Worm (Caenorhabditis elegans) whole organism, L4 larva: ENCODE results near the gene thn-2.
A peak's percentile ranks its signal among the peaks of the same experiment; 100 is the strongest.

ENCODE experiments used
- F44E2.7 ChIP-seq: fragments of 200-800 bp; sonication (Bioruptor generic); IDR thresholded peaks from 2 replicates; pipeline ENCODE4 v2.1.2; 2022; ENCODE audit warnings: missing genetic modification characterization, missing compliant biosample characterization
- F49E8.2 ChIP-seq: sonication (generic microtip); optimal IDR thresholded peaks from 2 replicates; lab custom pipeline; 2016; ENCODE audit warnings: missing compliant biosample characterization, mild to moderate bottlenecking, missing genetic modification characterization, borderline replicate concordance
- T20F7.1 ChIP-seq: fragments of 200-800 bp; sonication (Bioruptor generic); optimal IDR thresholded peaks from 2 replicates; lab custom pipeline; 2018; ENCODE audit warnings: mild to moderate bottlenecking, missing genetic modification characterization, missing compliant biosample characterization
- Y48G9A.11 ChIP-seq: fragments of 200-800 bp; sonication (Bioruptor generic); IDR thresholded peaks from 2 replicates; pipeline ENCODE4 v1.3.6; 2022; ENCODE audit warnings: missing genetic modification reagents, missing genetic modification characterization, missing compliant biosample characterization
- Y5F2A.4 ChIP-seq: fragments of 200-800 bp; sonication (Bioruptor generic); optimal IDR thresholded peaks from 2 replicates; lab custom pipeline; 2018; ENCODE audit warnings: mild to moderate bottlenecking, missing genetic modification characterization, missing compliant biosample characterization
- ama-1 ChIP-seq: fragments of 150-350 bp; optimal IDR thresholded peaks from 2 replicates; lab custom pipeline; 2014; ENCODE audit warnings: inconsistent platforms, mixed read lengths
- arid-1 ChIP-seq: fragments of 200-800 bp; sonication (Bioruptor generic); conservative IDR thresholded peaks from 2 replicates; pipeline ENCODE4 v1.3.6; 2022; ENCODE audit warnings: missing genetic modification reagents, missing genetic modification characterization, missing compliant biosample characterization
- ceh-32 ChIP-seq: sonication (generic microtip); optimal IDR thresholded peaks from 2 replicates; lab custom pipeline; 2016; ENCODE audit warnings: mild to moderate bottlenecking, missing genetic modification characterization, missing compliant biosample characterization; ENCODE audit not compliant: poor library complexity
- ceh-82 ChIP-seq: sonication (generic microtip); optimal IDR thresholded peaks from 2 replicates; lab custom pipeline; 2017; ENCODE audit warnings: missing biosample characterization, missing genetic modification characterization
- ces-1 ChIP-seq: fragments of 150-350 bp; sonication (generic microtip); optimal IDR thresholded peaks from 4 replicates; lab custom pipeline; 2014; ENCODE audit warnings: missing biosample characterization, missing genetic modification reagents, missing genetic modification characterization
- ctbp-1 ChIP-seq: fragments of 200-800 bp; sonication (Bioruptor generic); IDR thresholded peaks from 2 replicates; pipeline ENCODE4 v1.3.6; 2022; ENCODE audit warnings: missing genetic modification reagents, missing genetic modification characterization, missing compliant biosample characterization
- daf-19 ChIP-seq: fragments of 200-800 bp; sonication (Bioruptor generic); conservative IDR thresholded peaks from 2 replicates; pipeline ENCODE4 v1.3.6; 2022; ENCODE audit warnings: missing genetic modification characterization, missing compliant biosample characterization
- dmd-8 ChIP-seq: fragments of 200-800 bp; sonication (Bioruptor generic); IDR thresholded peaks from 2 replicates; pipeline ENCODE4 v1.3.6; 2022; ENCODE audit warnings: missing genetic modification characterization, missing compliant biosample characterization
- dpl-1 ChIP-seq: fragments of 150-350 bp; optimal IDR thresholded peaks from 2 replicates; lab custom pipeline; 2014; ENCODE audit warnings: missing biosample characterization, missing genetic modification reagents, missing genetic modification characterization
- duxl-1 ChIP-seq: sonication (generic microtip); optimal IDR thresholded peaks from 2 replicates; lab custom pipeline; 2016; ENCODE audit warnings: mild to moderate bottlenecking, missing genetic modification characterization, moderate library complexity, missing compliant biosample characterization; ENCODE audit not compliant: poor library complexity
- dve-1 ChIP-seq: sonication (generic microtip); optimal IDR thresholded peaks from 2 replicates; lab custom pipeline; 2017; ENCODE audit warnings: antibody characterized with exemption, mild to moderate bottlenecking, missing genetic modification characterization, missing compliant biosample characterization; ENCODE audit not compliant: insufficient read depth
- egl-27 ChIP-seq: sonication (generic microtip); optimal IDR thresholded peaks from 3 replicates; lab custom pipeline; 2017; ENCODE audit warnings: missing biosample characterization, missing genetic modification reagents, missing genetic modification characterization
- fkh-10 ChIP-seq: fragments of 150-350 bp; optimal IDR thresholded peaks from 2 replicates; lab custom pipeline; 2014; ENCODE audit warnings: missing biosample characterization, missing genetic modification reagents, missing genetic modification characterization
- hmg-1.1 ChIP-seq: fragments of 200-800 bp; sonication (Bioruptor generic); IDR thresholded peaks from 2 replicates; pipeline ENCODE4 v1.3.6; 2022; ENCODE audit warnings: missing genetic modification reagents, missing genetic modification characterization, missing compliant biosample characterization
- jun-1 ChIP-seq: fragments of 150-350 bp; optimal IDR thresholded peaks from 2 replicates; lab custom pipeline; 2014; ENCODE audit warnings: missing biosample characterization, missing genetic modification reagents, missing genetic modification characterization
- lin-1 ChIP-seq: fragments of 200-800 bp; sonication (Bioruptor generic); IDR thresholded peaks from 2 replicates; pipeline ENCODE4 v1.3.6; 2022; ENCODE audit warnings: missing genetic modification reagents, missing genetic modification characterization, missing compliant biosample characterization
- lin-13 ChIP-seq: fragments of 150-350 bp; optimal IDR thresholded peaks from 2 replicates; lab custom pipeline; 2014; ENCODE audit warnings: missing biosample characterization, missing genetic modification reagents, missing genetic modification characterization
- lin-15B ChIP-seq: fragments of 150-350 bp; sonication (generic microtip); optimal IDR thresholded peaks from 3 replicates; lab custom pipeline; 2014; ENCODE audit warnings: missing biosample characterization, missing genetic modification characterization
- lin-29 ChIP-seq: fragments of 200-800 bp; sonication (Bioruptor generic); IDR thresholded peaks from 2 replicates; pipeline ENCODE4 v1.3.6; 2022; ENCODE audit warnings: missing genetic modification reagents, missing genetic modification characterization, missing compliant biosample characterization
- lin-38 ChIP-seq: fragments of 200-800 bp; sonication (Bioruptor generic); IDR thresholded peaks from 2 replicates; pipeline ENCODE4 v1.3.6; 2022; ENCODE audit warnings: missing genetic modification reagents, missing genetic modification characterization, missing compliant biosample characterization
- lin-39 ChIP-seq: fragments of 150-350 bp; optimal IDR thresholded peaks from 2 replicates; lab custom pipeline; 2014; ENCODE audit warnings: missing biosample characterization, missing genetic modification reagents, missing genetic modification characterization
- lir-3 ChIP-seq: sonication (generic microtip); optimal IDR thresholded peaks from 2 replicates; lab custom pipeline; 2016; ENCODE audit warnings: mild to moderate bottlenecking, missing genetic modification characterization, missing compliant biosample characterization
- madf-5 ChIP-seq, 2 experiments: fragments of 200-800 bp; sonication (Bioruptor generic); IDR thresholded peaks; 2 replicates each; pipeline ENCODE4 v1.3.6; 2022; ENCODE audit warnings: missing compliant biosample characterization in 2 of 2, missing genetic modification characterization in 2 of 2
- madf-9 ChIP-seq: fragments of 200-800 bp; sonication (Bioruptor generic); conservative IDR thresholded peaks from 2 replicates; pipeline ENCODE4 v1.3.6; 2022; ENCODE audit warnings: missing genetic modification reagents, missing genetic modification characterization, missing compliant biosample characterization
- mxl-3 ChIP-seq: fragments of 200-800 bp; sonication (Bioruptor generic); optimal IDR thresholded peaks from 2 replicates; lab custom pipeline; 2018; ENCODE audit warnings: mild to moderate bottlenecking, missing genetic modification characterization, missing compliant biosample characterization
- nhr-10 ChIP-seq: fragments of 150-350 bp; optimal IDR thresholded peaks from 2 replicates; lab custom pipeline; 2014; ENCODE audit warnings: missing biosample characterization, missing genetic modification characterization
- nhr-102 ChIP-seq: sonication (generic microtip); optimal IDR thresholded peaks from 2 replicates; lab custom pipeline; 2016; ENCODE audit warnings: mild to moderate bottlenecking, missing genetic modification characterization, moderate library complexity, missing compliant biosample characterization
- nhr-28 ChIP-seq: fragments of 150-350 bp; optimal IDR thresholded peaks from 2 replicates; lab custom pipeline; 2014; ENCODE audit warnings: missing biosample characterization, missing genetic modification characterization
- nhr-6 ChIP-seq: fragments of 150-350 bp; optimal IDR thresholded peaks from 2 replicates; lab custom pipeline; 2014; ENCODE audit warnings: missing biosample characterization, missing genetic modification characterization
- nhr-76 ChIP-seq: fragments of 150-350 bp; optimal IDR thresholded peaks from 2 replicates; lab custom pipeline; 2014; ENCODE audit warnings: missing biosample characterization, missing genetic modification characterization
- saeg-2 ChIP-seq: fragments of 200-800 bp; sonication (Bioruptor generic); IDR thresholded peaks from 2 replicates; pipeline ENCODE4 v1.3.6; 2022; ENCODE audit warnings: missing genetic modification reagents, missing genetic modification characterization, missing compliant biosample characterization
- set-16 ChIP-seq: fragments of 200-800 bp; sonication (Bioruptor generic); IDR thresholded peaks from 2 replicates; pipeline ENCODE4 v1.3.6; 2022; ENCODE audit warnings: missing genetic modification reagents, missing genetic modification characterization, missing compliant biosample characterization
- skn-1 ChIP-seq: fragments of 150-350 bp; optimal IDR thresholded peaks from 2 replicates; lab custom pipeline; 2014; ENCODE audit warnings: missing biosample characterization, missing genetic modification characterization
- snpc-1.2 ChIP-seq: fragments of 200-800 bp; sonication (Bioruptor generic); IDR thresholded peaks from 2 replicates; pipeline ENCODE4 v1.3.6; 2022; ENCODE audit warnings: missing genetic modification reagents, missing genetic modification characterization, missing compliant biosample characterization
- snpc-4 ChIP-seq: fragments of 150-350 bp; optimal IDR thresholded peaks from 2 replicates; lab custom pipeline; 2014; ENCODE audit warnings: missing biosample characterization, missing genetic modification characterization
- spr-1 ChIP-seq: sonication (generic microtip); optimal IDR thresholded peaks from 2 replicates; lab custom pipeline; 2016; ENCODE audit warnings: mild to moderate bottlenecking, missing genetic modification characterization, missing compliant biosample characterization
- tra-1 ChIP-seq: fragments of 200-800 bp; sonication (Bioruptor generic); IDR thresholded peaks from 2 replicates; pipeline ENCODE4 v1.3.6; 2022; ENCODE audit warnings: missing genetic modification reagents, missing genetic modification characterization, missing compliant biosample characterization
- unc-62 ChIP-seq, 3 experiments: fragments of 150-350 bp in 1 of 3; sonication (generic microtip); optimal IDR thresholded peaks in 2 of 3; peaks in 1 of 3; 1 replicate in 1 of 3; 2 replicates in 2 of 3; lab custom pipeline; 2014 to 2017; ENCODE audit warnings: missing biosample characterization in 3 of 3, missing genetic modification characterization in 3 of 3, missing genetic modification reagents in 3 of 3, missing genotype in 1 of 3
- zip-11 ChIP-seq: fragments of 200-800 bp; sonication (Bioruptor generic); IDR thresholded peaks from 2 replicates; pipeline ENCODE4 v1.3.6; 2022; ENCODE audit warnings: missing genetic modification characterization, missing compliant biosample characterization

Gene thn-2

DNA sequence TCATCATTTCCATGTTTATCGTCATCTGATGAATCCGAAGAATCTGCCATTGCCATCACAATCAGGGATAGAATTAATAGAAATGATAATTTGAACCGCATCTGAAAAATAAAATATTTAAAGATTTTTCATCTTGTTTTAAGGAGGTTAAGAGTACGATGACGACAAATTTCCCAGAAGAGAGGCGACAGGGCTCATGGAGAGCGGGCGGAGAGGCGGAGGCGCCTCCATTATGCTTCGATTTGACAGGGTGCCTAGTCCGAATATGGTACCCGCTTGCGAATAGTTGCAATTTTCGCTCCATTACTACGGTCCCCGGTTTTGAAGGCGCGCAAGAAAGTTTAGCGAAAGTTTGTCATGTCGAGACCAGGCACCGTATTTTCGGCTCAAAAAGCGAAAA, 2.1 kb downstream of the thn-2 start, which contains the start of gene F28D1.6:
TSS of gene F28D1.6 (minus strand) at position 101 of the 400 bp plus-strand sequence.
- TF ChIP-seq snpc-4 (tag; lab: Kevin White, UChicago) (no peak), nhr-28 (tag; lab: Kevin White, UChicago) (no peak), ceh-82 (no peak), madf-9 (GFP tag; lab: Robert Waterston, UW) (no peak), fkh-10 (GFP tag; lab: Kevin White, UChicago) (no peak), dve-1 (no peak), set-16 (GFP tag; lab: Robert Waterston, UW) (0 out of 2 replicates have a peak, but pooled peaks have one; percentile 6), Y5F2A.4 (no peak)

DNA sequence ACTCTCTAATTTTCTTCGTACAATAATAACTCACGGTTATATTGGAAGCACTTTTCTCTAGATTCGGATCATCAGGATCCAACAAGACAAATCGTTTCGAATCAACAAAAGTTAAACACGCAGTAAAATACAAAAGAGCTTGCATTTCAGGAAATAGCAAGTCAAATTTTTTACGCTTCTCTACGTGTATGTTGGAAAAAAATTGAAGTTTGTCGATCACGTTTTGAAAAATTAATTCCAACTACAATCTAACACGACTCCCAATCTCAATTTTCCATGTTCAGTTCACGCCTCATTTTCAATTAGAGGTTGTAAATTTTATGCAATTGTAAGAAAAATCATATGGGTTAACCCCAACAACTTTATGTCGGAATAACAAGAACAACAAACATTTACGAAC, 7.0 kb downstream of the thn-2 start, which contains the start of gene spe-45:
TSS of gene spe-45 (minus strand) at position 145 of the 400 bp plus-strand sequence.
- no peak for TF ChIP-seq lin-13 (GFP tag; lab: Kevin White, UChicago)
- TF ChIP-seq lin-38 (GFP tag; lab: Robert Waterston, UW), result peak; percentile 46; the same call in 1 of the 2 replicates
- TF ChIP-seq tra-1 (GFP tag; lab: Robert Waterston, UW), result 0 out of 2 replicates have a peak, but pooled peaks have one; percentile 20
- TF ChIP-seq unc-62 (GFP tag; optimal IDR thresholded peaks at IDR 0.05 in 1 of 2; lab: Kevin White, UChicago), result peak in 1 of 2 experiments; percentile 23
- no peak for TF ChIP-seq unc-62 (tag; optimal IDR thresholded peaks at IDR 0.05; lab: Kevin White, UChicago)
- no peak for TF ChIP-seq nhr-10 (tag; lab: Kevin White, UChicago)
- TF ChIP-seq snpc-1.2 (GFP tag; lab: Robert Waterston, UW), result peak; percentile 76; the same call in 1 of the 2 replicates
- 0 out of 2 replicates have a peak, but pooled peaks have one; percentile 9 for TF ChIP-seq ctbp-1
- TF ChIP-seq F49E8.2 (tag; lab: Kevin White, UChicago), result peak; percentile 74
- TF ChIP-seq, all 104 proteins: peak for 6

DNA sequence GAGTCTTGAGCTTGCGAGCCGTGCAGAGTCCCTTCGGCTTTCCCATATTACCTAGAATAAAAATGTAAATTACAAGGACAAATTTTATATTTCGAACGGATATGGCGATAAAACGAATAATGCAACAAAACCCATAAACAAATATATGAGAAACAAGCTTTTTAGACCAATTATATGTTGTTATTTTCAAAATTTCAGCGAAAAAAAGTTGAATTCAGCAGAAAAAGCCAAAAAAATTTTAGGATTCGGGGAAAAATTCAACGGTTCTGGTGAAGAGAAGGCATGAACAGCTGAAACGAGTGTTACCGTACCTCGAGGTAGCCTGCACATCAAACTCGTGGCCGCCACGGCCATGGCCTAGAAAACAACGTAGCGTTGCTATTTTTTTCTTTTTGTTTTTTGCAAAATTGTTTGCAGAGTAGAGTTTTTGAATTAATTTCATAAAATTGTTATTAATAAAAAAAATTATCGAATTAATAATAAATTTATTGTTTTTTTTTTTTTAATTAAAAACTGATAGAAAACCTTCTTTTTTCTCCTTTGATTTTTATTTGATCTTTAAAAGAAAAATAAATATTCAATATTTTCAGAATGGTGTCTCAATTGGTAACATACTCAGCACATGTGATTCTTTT, 8.2 kb downstream of the thn-2 start, which contains the start of the genes rps-23 and dpm-3:
TSS of gene rps-23 (minus strand) at position 51 of the 635 bp plus-strand sequence.
TSS of gene dpm-3 (plus strand) at position 585 of the 635 bp plus-strand sequence.
- no peak for TF ChIP-seq zip-11 (GFP tag; lab: Robert Waterston, UW)
- TF ChIP-seq lin-29, result peak; percentile 80
- peak; percentile 71 to 95; a peak in 2 of 4 replicates for TF ChIP-seq madf-5 (GFP tag; IDR thresholded peaks at IDR 0.05; lab: Robert Waterston, UW)
- TF ChIP-seq madf-9 (GFP tag; lab: Robert Waterston, UW), result peak; percentile 91
- TF ChIP-seq F44E2.7 (GFP tag; lab: Robert Waterston, UW), result no peak; the same call in 1 of the 2 replicates
- TF ChIP-seq hmg-1.1 (GFP tag; lab: Robert Waterston, UW), result peak; percentile 88
- peak; percentile 89 for TF ChIP-seq dpl-1 (GFP tag; lab: Kevin White, UChicago)
- TF ChIP-seq dmd-8, result 0 out of 2 replicates have a peak, but pooled peaks have one; percentile 69
- peak; percentile 59; the same call in 1 of the 2 replicates for TF ChIP-seq saeg-2 (GFP tag; lab: Robert Waterston, UW)
- TF ChIP-seq lir-3 (tag; lab: Kevin White, UChicago), result no peak
- TF ChIP-seq lin-15B (tag; lab: Kevin White, UChicago), result peak; percentile 81
- peak; percentile 91 for TF ChIP-seq duxl-1
- TF ChIP-seq ceh-82, result no peak
- TF ChIP-seq nhr-28 (tag; lab: Kevin White, UChicago), result peak; percentile 85
- TF ChIP-seq nhr-102 (tag; lab: Kevin White, UChicago), result peak; percentile 88
- TF ChIP-seq nhr-76 (tag; lab: Kevin White, UChicago), result peak; percentile 29
- TF ChIP-seq jun-1, result peak; percentile 51
- peak; percentile 86 for TF ChIP-seq nhr-6
- TF ChIP-seq skn-1, result no peak
- TF ChIP-seq T20F7.1 (GFP tag; lab: Kevin White, UChicago), result peak; percentile 90
- TF ChIP-seq lin-1 (GFP tag; lab: Robert Waterston, UW), result peak; percentile 85
- peak; percentile 43; the same call in 1 of the 2 replicates for TF ChIP-seq daf-19 (GFP tag; lab: Robert Waterston, UW)
- peak; percentile 88 for TF ChIP-seq Y48G9A.11 (GFP tag; lab: Robert Waterston, UW)
- peak; percentile 92 for TF ChIP-seq arid-1
- TF ChIP-seq mxl-3 (GFP tag; lab: Kevin White, UChicago), result peak; percentile 87
- peak; percentile 82 for TF ChIP-seq ama-1 (lab: Kevin White, UChicago)
- peak; percentile 26 for TF ChIP-seq ceh-32 (tag; lab: Kevin White, UChicago)
- TF ChIP-seq snpc-4 (tag; lab: Kevin White, UChicago), result peak; percentile 45
- peak; percentile 61 for TF ChIP-seq spr-1
- 0 out of 2 replicates have a peak, but pooled peaks have one; percentile 27 for TF ChIP-seq set-16 (GFP tag; lab: Robert Waterston, UW)
- peak; percentile 58; the same call in 1 of the 2 replicates for TF ChIP-seq ctbp-1
- TF ChIP-seq Y5F2A.4, result no peak
- TF ChIP-seq egl-27 (tag; lab: Kevin White, UChicago), result no peak
- peak; percentile 16 for TF ChIP-seq ces-1
- TF ChIP-seq lin-39 (tag; lab: Kevin White, UChicago), result no peak
